Worm (Caenorhabditis elegans): Measurements from ENCODE around the gene bli-2.

bli-2 gene

DNA sequence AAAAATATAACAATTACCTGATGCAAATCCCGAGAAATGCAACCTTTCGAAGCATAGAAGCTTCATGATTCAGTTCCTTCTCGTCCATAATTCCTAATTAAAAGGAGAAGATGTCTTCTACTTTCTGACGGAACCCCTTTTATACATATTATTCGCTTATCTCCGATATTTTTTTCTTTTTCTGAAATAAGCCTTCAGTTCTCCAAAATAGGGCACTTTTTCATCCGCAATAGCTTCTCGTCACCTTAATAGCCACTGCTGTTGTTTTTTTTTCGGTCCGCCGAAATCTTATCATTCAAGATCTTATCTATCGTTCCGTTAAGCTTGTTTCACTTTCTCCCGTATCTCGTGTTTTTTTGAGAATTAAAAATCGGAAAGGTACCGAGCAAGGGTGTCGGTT, at the start of gene bli-2:
Gene bli-2, minus strand, starts transcription at position 101 of the 400 bp plus-strand sequence.
- TF ChIP-seq W03F9.2 (tag; optimal IDR thresholded peaks at IDR 0.05) (no peak), him-1 (tag; optimal IDR thresholded peaks at IDR 0.05) (no peak), dao-5 (tag; optimal IDR thresholded peaks at IDR 0.05) (no peak)

DNA sequence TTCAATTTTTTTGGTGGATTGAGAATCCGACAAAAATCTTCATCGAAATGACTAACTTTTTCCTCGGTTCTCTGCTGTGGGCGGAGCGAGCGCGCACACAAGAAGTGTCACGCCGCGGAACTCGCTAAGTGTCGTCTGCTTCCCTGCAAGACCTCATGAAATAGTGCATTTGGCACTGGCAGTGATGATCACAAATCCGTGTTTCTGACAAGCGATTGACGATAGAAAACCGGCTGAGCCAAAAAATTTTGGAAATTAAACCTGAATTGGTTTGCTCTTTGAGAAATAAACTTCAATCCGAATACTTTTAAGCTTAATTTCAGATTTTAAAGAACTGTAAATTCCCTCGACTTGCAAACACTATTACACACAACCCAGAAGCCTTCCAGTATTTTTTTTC, 49.3 kb upstream of the bli-2 start:
- TF ChIP-seq dao-5 (tag; optimal IDR thresholded peaks at IDR 0.05) (no peak), W03F9.2 (tag; optimal IDR thresholded peaks at IDR 0.05) (peak; percentile 52), him-1 (tag; optimal IDR thresholded peaks at IDR 0.05) (peak; percentile 40)

DNA sequence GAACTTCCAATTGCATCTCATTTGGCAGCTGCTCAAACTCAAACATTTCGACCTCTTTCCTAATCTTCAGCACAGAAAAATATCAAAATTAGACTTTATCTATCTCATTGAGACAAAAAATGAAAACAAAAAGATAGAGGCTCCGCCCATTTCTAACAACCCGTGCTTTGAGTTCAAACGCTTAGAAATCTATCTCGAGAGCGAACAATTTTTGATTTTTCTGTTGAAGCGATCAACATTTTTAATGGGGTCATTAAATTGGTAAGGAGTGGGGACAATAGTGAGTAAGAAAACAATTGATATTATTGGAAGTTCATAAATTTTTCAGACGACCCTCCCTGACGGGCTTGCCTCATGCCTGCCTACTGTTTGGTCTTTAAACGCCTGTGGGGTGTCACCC, 46.6 kb upstream of the bli-2 start, which contains the start of the genes C25H3.10 and C25H3.1:
Gene C25H3.10, minus strand, starts transcription at position 101 of the 400 bp plus-strand sequence.
Gene C25H3.1, plus strand, starts transcription at position 203 of the 400 bp plus-strand sequence.
- TF ChIP-seq him-1 (tag; optimal IDR thresholded peaks at IDR 0.05), result no peak
- no peak for TF ChIP-seq dao-5 (tag; optimal IDR thresholded peaks at IDR 0.05)
- no peak for TF ChIP-seq W03F9.2 (tag; optimal IDR thresholded peaks at IDR 0.05)

DNA sequence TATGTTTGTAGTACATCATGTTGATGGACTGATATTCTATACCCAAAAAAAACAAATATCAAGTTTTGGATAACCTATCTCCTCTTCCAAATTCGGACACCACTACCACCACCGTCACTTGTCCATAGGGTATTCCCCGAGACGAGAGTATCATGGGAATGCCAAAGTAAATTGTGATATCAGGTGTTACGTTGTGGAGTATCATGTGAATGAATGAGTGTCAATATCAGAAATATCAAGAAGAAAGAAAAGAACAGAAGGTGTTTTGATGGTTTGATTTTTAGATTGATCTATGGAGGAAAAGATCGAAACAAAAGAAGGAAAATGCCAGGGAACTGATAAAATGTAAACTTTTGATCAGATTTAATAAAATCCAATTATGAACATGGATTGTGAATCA, 46.0 kb upstream of the bli-2 start:
- TF ChIP-seq him-1 (tag; optimal IDR thresholded peaks at IDR 0.05) (no peak), dao-5 (tag; optimal IDR thresholded peaks at IDR 0.05) (no peak), W03F9.2 (tag; optimal IDR thresholded peaks at IDR 0.05) (no peak)

DNA sequence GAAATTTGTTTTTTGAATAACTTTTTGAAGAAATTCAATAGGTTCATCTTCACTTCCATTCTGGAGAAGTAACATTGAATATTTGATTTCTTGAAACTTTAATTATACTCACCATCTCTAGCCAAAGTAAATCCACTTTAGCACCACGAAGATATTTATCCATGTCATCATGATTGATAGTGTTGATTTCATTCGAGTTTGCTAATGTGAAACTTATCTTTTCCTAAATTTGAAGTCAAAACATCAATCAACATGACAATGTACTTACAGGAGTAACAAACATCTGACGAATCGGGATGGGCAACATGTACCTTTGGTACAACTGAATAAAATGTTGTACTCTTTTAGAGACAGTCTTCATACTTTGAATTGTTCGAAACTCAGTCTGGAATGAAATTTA, 45.1 kb upstream of the bli-2 start:
- TF ChIP-seq dao-5 (tag; optimal IDR thresholded peaks at IDR 0.05) (no peak), him-1 (tag; optimal IDR thresholded peaks at IDR 0.05) (no peak), W03F9.2 (tag; optimal IDR thresholded peaks at IDR 0.05) (no peak)

- TF ChIP-seq him-1 (tag; optimal IDR thresholded peaks at IDR 0.05) (no peak), dao-5 (tag; optimal IDR thresholded peaks at IDR 0.05) (no peak), W03F9.2 (tag; optimal IDR thresholded peaks at IDR 0.05) (no peak)
Measured at ce11 chrII:5696218-5696617, 44.0 kb upstream of the bli-2 start.

- TF ChIP-seq W03F9.2 (tag; optimal IDR thresholded peaks at IDR 0.05), result no peak
- TF ChIP-seq him-1 (tag; optimal IDR thresholded peaks at IDR 0.05), result no peak
- TF ChIP-seq dao-5 (tag; optimal IDR thresholded peaks at IDR 0.05), result no peak
Measured at ce11 chrII:5694798-5695197, 42.6 kb upstream of the bli-2 start, which contains the start of gene C25H3.14. C25H3.14 (plus strand) TSS chrII:5695098.

- TF ChIP-seq W03F9.2 (tag; optimal IDR thresholded peaks at IDR 0.05), result no peak
- no peak for TF ChIP-seq him-1 (tag; optimal IDR thresholded peaks at IDR 0.05)
- no peak for TF ChIP-seq dao-5 (tag; optimal IDR thresholded peaks at IDR 0.05)
Measured at ce11 chrII:5693893-5694292, 41.7 kb upstream of the bli-2 start, which contains the start of gene C25H3.3. C25H3.3 (plus strand) TSS chrII:5694193.

DNA sequence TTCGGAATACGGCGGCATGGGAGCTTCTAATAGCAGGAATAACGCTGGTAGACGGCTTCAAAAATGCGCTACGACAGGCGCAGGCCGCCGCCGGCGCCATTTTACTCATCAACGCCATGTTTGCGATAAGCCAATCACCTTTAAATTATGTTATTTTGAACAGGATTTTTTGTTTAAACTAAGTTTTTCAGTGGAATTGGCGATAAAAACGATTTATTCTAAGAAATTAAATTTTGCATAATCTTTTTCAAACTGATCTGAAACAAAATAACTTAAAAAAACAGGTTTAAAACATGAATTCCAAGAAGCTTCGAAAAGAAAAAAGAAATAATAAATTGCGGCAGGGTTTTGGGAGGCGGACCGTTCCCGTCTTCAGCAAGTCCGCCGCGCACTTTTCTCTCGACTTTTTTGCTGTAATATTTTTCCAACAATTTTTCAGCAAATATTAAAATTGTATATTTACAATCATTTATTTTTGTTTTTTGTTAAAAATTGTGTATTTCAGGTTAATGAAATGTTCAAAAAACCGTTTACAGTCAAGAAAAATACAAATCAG, 39.1 kb upstream of the bli-2 start, which contains the start of the genes ndub-5 and eif-2D:
Gene ndub-5, minus strand, starts transcription at position 138 of the 556 bp plus-strand sequence.
Gene eif-2D, plus strand, starts transcription at position 506 of the 556 bp plus-strand sequence.
- no peak for TF ChIP-seq him-1 (tag; optimal IDR thresholded peaks at IDR 0.05)
- no peak for TF ChIP-seq W03F9.2 (tag; optimal IDR thresholded peaks at IDR 0.05)
- no peak for TF ChIP-seq dao-5 (tag; optimal IDR thresholded peaks at IDR 0.05)

DNA sequence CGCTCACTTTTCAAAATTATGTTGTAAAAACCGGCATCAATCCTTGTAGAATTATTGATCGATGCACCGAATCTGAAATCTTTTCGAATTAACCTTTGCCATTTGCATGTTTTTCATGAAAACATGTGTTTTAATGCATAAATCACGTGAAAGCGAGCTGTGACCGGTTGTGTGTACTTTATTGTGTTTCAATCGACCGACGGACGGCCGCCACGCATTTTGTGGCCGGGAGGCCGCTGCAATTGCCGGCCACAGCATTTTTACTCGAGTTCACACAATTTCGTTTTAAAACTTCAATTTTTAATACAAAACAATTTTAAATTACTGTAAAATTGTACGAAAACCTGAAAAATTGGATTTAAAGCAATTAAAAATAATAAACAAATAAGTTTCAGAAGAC, 36.7 kb upstream of the bli-2 start, which contains the start of gene C25H3.11:
Gene C25H3.11, minus strand, starts transcription at position 82 of the 400 bp plus-strand sequence.
- no peak for TF ChIP-seq W03F9.2 (tag; optimal IDR thresholded peaks at IDR 0.05)

DNA sequence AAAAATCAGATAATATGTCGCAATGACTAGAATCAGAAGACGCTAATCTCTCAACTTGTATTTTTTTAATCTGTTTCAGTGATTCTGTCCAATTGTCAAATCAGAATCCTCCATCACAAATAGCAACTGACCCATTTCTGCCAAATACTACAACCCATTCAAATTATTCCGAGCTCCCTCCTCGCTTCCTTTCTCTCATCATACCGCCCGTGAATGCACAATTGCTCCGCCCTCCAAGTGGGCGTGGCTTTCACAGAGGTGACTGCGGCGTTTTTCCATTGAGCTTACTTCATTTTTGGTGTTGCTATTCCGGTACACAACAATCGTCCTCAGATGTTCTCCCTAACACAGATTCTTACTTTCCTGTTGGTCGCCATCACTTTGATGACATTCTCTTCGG, 28.5 kb upstream of the bli-2 start, which contains the start of gene flp-27:
Gene flp-27, plus strand, starts transcription at position 301 of the 400 bp plus-strand sequence.
- TF ChIP-seq him-1 (tag; optimal IDR thresholded peaks at IDR 0.05) (no peak), dao-5 (tag; optimal IDR thresholded peaks at IDR 0.05) (no peak), W03F9.2 (tag; optimal IDR thresholded peaks at IDR 0.05) (no peak)

ce11 chrII:5669580-5669979, 17.3 kb upstream of the bli-2 start, which contains the start of gene C25H3.17:
C25H3.17 (minus strand) TSS chrII:5669680.
- TF ChIP-seq W03F9.2 (tag; optimal IDR thresholded peaks at IDR 0.05) (no peak), him-1 (tag; optimal IDR thresholded peaks at IDR 0.05) (no peak), dao-5 (tag; optimal IDR thresholded peaks at IDR 0.05) (no peak)

DNA sequence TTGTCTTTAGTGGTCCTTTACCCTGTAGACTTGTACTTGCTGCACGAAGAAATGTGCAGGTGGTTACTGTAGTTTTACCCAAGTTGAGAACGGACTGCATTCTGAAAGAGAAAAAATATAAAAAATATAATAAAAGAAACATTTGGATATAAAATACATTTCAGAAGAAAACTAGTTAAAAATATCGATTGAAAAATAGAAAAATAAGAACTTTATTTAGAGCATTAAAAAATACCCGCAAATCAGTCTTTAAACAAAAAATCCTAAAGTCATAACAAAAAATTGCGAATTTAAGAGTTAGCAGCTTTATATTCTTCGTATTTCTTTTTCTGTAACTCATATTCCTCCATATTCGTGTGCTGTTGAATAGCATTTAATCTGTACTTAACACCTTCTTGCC, 16.6 kb upstream of the bli-2 start, which contains the start of gene C25H3.7:
Gene C25H3.7, minus strand, starts transcription at position 101 of the 400 bp plus-strand sequence.
- TF ChIP-seq W03F9.2 (tag; optimal IDR thresholded peaks at IDR 0.05) (no peak), him-1 (tag; optimal IDR thresholded peaks at IDR 0.05) (no peak), dao-5 (tag; optimal IDR thresholded peaks at IDR 0.05) (no peak)

DNA sequence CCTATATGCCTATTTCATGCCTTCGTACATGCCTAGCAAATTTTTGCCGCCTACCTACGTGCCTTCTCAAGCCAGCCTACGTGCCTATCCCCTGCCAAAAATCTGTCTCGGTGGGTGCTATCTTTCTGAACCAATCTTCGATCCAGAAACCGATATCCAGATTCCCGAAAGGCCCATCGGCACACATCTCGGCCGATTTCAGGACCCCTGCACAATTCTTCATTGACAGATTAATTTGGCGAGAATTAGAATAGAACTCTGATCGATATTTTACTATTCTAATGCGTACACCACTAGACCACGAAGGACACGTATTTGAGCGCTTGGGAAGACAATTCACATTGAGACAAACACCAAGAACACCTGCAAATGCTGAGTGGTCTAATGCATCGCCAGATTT, 15.3 kb upstream of the bli-2 start:
- TF ChIP-seq W03F9.2 (tag; optimal IDR thresholded peaks at IDR 0.05) (no peak), him-1 (tag; optimal IDR thresholded peaks at IDR 0.05) (no peak), dao-5 (tag; optimal IDR thresholded peaks at IDR 0.05) (no peak)

Data from whole organism, L4/young adult.